Worm (Caenorhabditis elegans) whole organism, late embryonic: ENCODE measurements around the gene pmpl-1.

ENCODE experiments used
- C38D4.7 ChIP-seq: fragments of 200-800 bp; sonication (Bioruptor generic); optimal IDR thresholded peaks from 2 replicates; lab custom pipeline; 2018; ENCODE audit warnings: mild to moderate bottlenecking, missing genetic modification characterization, moderate library complexity, missing compliant biosample characterization
- F13H6.1 ChIP-seq: sonication (generic microtip); optimal IDR thresholded peaks from 2 replicates; lab custom pipeline; 2016; ENCODE audit warnings: missing genetic modification characterization, missing compliant biosample characterization
- K02D7.2 ChIP-seq: sonication (generic microtip); optimal IDR thresholded peaks from 2 replicates; lab custom pipeline; 2017; ENCODE audit warnings: mild to moderate bottlenecking, missing genetic modification characterization, missing compliant biosample characterization
- K09A11.1 ChIP-seq: sonication (generic microtip); optimal IDR thresholded peaks from 2 replicates; lab custom pipeline; 2017; ENCODE audit warnings: antibody characterized with exemption, mild to moderate bottlenecking, missing genetic modification characterization, missing compliant biosample characterization; ENCODE audit not compliant: insufficient read depth
- T23F11.4 ChIP-seq: fragments of 200-800 bp; sonication (Bioruptor generic); optimal IDR thresholded peaks from 2 replicates; lab custom pipeline; 2018; ENCODE audit warnings: mild to moderate bottlenecking, missing genetic modification characterization, missing compliant biosample characterization
- Y22D7AL.16 ChIP-seq: sonication (generic microtip); optimal IDR thresholded peaks from 2 replicates; lab custom pipeline; 2016; ENCODE audit warnings: missing genetic modification characterization, missing compliant biosample characterization
- ahr-1 ChIP-seq: sonication (generic microtip); optimal IDR thresholded peaks from 2 replicates; lab custom pipeline; 2016; ENCODE audit warnings: missing genetic modification characterization, missing compliant biosample characterization
- ama-1 ChIP-seq: fragments of 150-350 bp; optimal IDR thresholded peaks from 2 replicates; lab custom pipeline; 2014
- ceh-18 ChIP-seq: sonication (generic microtip); optimal IDR thresholded peaks from 2 replicates; lab custom pipeline; 2016; ENCODE audit warnings: missing genetic modification characterization, missing compliant biosample characterization
- ceh-19 ChIP-seq: fragments of 200-800 bp; sonication (Bioruptor generic); optimal IDR thresholded peaks from 2 replicates; lab custom pipeline; 2018; ENCODE audit warnings: mild to moderate bottlenecking, missing genetic modification characterization, missing compliant biosample characterization
- ceh-2 ChIP-seq: sonication (generic microtip); optimal IDR thresholded peaks from 2 replicates; lab custom pipeline; 2016; ENCODE audit warnings: missing genotype, missing genetic modification characterization, missing compliant biosample characterization
- ceh-22 ChIP-seq: sonication (generic microtip); optimal IDR thresholded peaks from 2 replicates; lab custom pipeline; 2017; ENCODE audit warnings: missing biosample characterization, missing genetic modification characterization
- ceh-24 ChIP-seq: sonication (generic microtip); optimal IDR thresholded peaks from 2 replicates; lab custom pipeline; 2016; ENCODE audit warnings: mild to moderate bottlenecking, missing genetic modification characterization, missing compliant biosample characterization
- ceh-30 ChIP-seq: fragments of 150-350 bp; optimal IDR thresholded peaks from 2 replicates; lab custom pipeline; 2014; ENCODE audit warnings: missing biosample characterization, missing genetic modification characterization
- ceh-31 ChIP-seq: sonication (generic microtip); optimal IDR thresholded peaks from 2 replicates; lab custom pipeline; 2016; ENCODE audit warnings: missing genetic modification characterization, missing compliant biosample characterization
- ceh-34 ChIP-seq: sonication (generic microtip); optimal IDR thresholded peaks from 2 replicates; lab custom pipeline; 2016; ENCODE audit warnings: mild to moderate bottlenecking, missing genetic modification characterization, missing compliant biosample characterization
- ceh-45 ChIP-seq: fragments of 200-800 bp; sonication (Bioruptor generic); IDR thresholded peaks from 2 replicates; pipeline ENCODE4 v1.3.6; 2022; ENCODE audit warnings: missing genetic modification reagents, missing genetic modification characterization, missing compliant biosample characterization
- ceh-48 ChIP-seq: sonication (generic microtip); optimal IDR thresholded peaks from 2 replicates; lab custom pipeline; 2016; ENCODE audit warnings: missing genetic modification characterization, inconsistent platforms, missing compliant biosample characterization
- dmd-4 ChIP-seq: sonication (generic microtip); optimal IDR thresholded peaks from 2 replicates; lab custom pipeline; 2016; ENCODE audit warnings: borderline replicate concordance, missing genetic modification characterization, missing compliant biosample characterization
- elt-2 ChIP-seq: sonication (generic microtip); optimal IDR thresholded peaks from 2 replicates; lab custom pipeline; 2016; ENCODE audit warnings: missing genetic modification reagents, missing genetic modification characterization, missing compliant biosample characterization
- elt-4 ChIP-seq: sonication (generic microtip); optimal IDR thresholded peaks from 2 replicates; lab custom pipeline; 2016; ENCODE audit warnings: missing genetic modification characterization, missing compliant biosample characterization
- ets-4 ChIP-seq: sonication (generic microtip); optimal IDR thresholded peaks from 2 replicates; lab custom pipeline; 2016; ENCODE audit warnings: missing genetic modification characterization, missing compliant biosample characterization
- fax-1 ChIP-seq: sonication (generic microtip); optimal IDR thresholded peaks from 2 replicates; lab custom pipeline; 2016; ENCODE audit warnings: missing genotype, missing genetic modification characterization, missing compliant biosample characterization
- fkh-10 ChIP-seq: fragments of 150-350 bp; optimal IDR thresholded peaks from 2 replicates; lab custom pipeline; 2014; ENCODE audit warnings: missing biosample characterization, missing genetic modification reagents, missing genetic modification characterization
- hlh-13 ChIP-seq: fragments of 200-800 bp; sonication (Bioruptor generic); optimal IDR thresholded peaks from 2 replicates; lab custom pipeline; 2018; ENCODE audit warnings: mild to moderate bottlenecking, missing genetic modification characterization, missing compliant biosample characterization
- hlh-8 ChIP-seq: sonication (generic microtip); optimal IDR thresholded peaks from 2 replicates; lab custom pipeline; 2016; ENCODE audit warnings: missing genotype, missing genetic modification characterization, missing compliant biosample characterization
- lim-6 ChIP-seq: sonication (generic microtip); optimal IDR thresholded peaks from 2 replicates; lab custom pipeline; 2016; ENCODE audit warnings: missing genetic modification characterization, missing compliant biosample characterization
- lin-11 ChIP-seq: fragments of 200-800 bp; sonication (Bioruptor generic); optimal IDR thresholded peaks from 2 replicates; lab custom pipeline; 2018; ENCODE audit warnings: mild to moderate bottlenecking, missing genetic modification characterization, missing compliant biosample characterization
- mec-3 ChIP-seq: sonication (generic microtip); optimal IDR thresholded peaks from 2 replicates; lab custom pipeline; 2016; ENCODE audit warnings: borderline replicate concordance, missing genetic modification characterization, missing compliant biosample characterization
- nfya-1 ChIP-seq: sonication (generic microtip); optimal IDR thresholded peaks from 2 replicates; lab custom pipeline; 2017; ENCODE audit warnings: missing genetic modification characterization, mild to moderate bottlenecking, missing compliant biosample characterization, antibody characterized with exemption, moderate library complexity
- nhr-11 ChIP-seq: fragments of 150-350 bp; optimal IDR thresholded peaks from 2 replicates; lab custom pipeline; 2014; ENCODE audit warnings: missing biosample characterization, missing genetic modification characterization
- pag-3 ChIP-seq: sonication (generic microtip); optimal IDR thresholded peaks from 2 replicates; lab custom pipeline; 2016; ENCODE audit warnings: missing compliant biosample characterization, missing genetic modification characterization, borderline replicate concordance
- pax-1 ChIP-seq: fragments of 150-350 bp; optimal IDR thresholded peaks from 2 replicates; lab custom pipeline; 2014; ENCODE audit warnings: missing biosample characterization, missing genetic modification characterization
- pha-2 ChIP-seq: sonication (generic microtip); optimal IDR thresholded peaks from 2 replicates; lab custom pipeline; 2017; ENCODE audit warnings: mild to moderate bottlenecking, missing genetic modification characterization, missing compliant biosample characterization
- pqm-1 ChIP-seq: sonication (generic microtip); optimal IDR thresholded peaks from 2 replicates; lab custom pipeline; 2016; ENCODE audit warnings: missing genetic modification characterization, missing compliant biosample characterization
- pros-1 ChIP-seq: fragments of 150-350 bp; optimal IDR thresholded peaks from 2 replicates; lab custom pipeline; 2014; ENCODE audit warnings: missing biosample characterization, missing genetic modification reagents, missing genetic modification characterization
- sox-4 ChIP-seq: sonication (generic microtip); optimal IDR thresholded peaks from 2 replicates; lab custom pipeline; 2017; ENCODE audit warnings: mild to moderate bottlenecking, missing genetic modification characterization, inconsistent platforms, missing compliant biosample characterization
- syd-9 ChIP-seq: sonication (generic microtip); optimal IDR thresholded peaks from 2 replicates; lab custom pipeline; 2016; ENCODE audit warnings: mild to moderate bottlenecking, missing genetic modification characterization, moderate library complexity, missing compliant biosample characterization
- ttx-3 ChIP-seq: sonication (generic microtip); optimal IDR thresholded peaks from 2 replicates; lab custom pipeline; 2016; ENCODE audit warnings: missing genetic modification reagents, missing genetic modification characterization, missing compliant biosample characterization
- unc-55 ChIP-seq: sonication (generic microtip); optimal IDR thresholded peaks from 2 replicates; lab custom pipeline; 2017; ENCODE audit warnings: missing biosample characterization, missing genetic modification reagents, missing genetic modification characterization
- ztf-16 ChIP-seq: sonication (generic microtip); optimal IDR thresholded peaks from 2 replicates; lab custom pipeline; 2017; ENCODE audit warnings: missing genetic modification characterization, missing compliant biosample characterization

pmpl-1 gene

ce11 chrX:3792715-3793114 lies 4.9 kb downstream of the pmpl-1 start, which contains the start of gene idpp-5:
TSS of gene idpp-5 (minus strand) at chrX:3792815.
- no peak for TF ChIP-seq lin-11 (tag; lab: Kevin White, UChicago)
- no peak for TF ChIP-seq ceh-18 (tag; lab: Kevin White, UChicago)
- TF ChIP-seq ceh-48: no peak
- TF ChIP-seq elt-4 (tag; lab: Kevin White, UChicago): no peak
- TF ChIP-seq elt-2 (tag; lab: Kevin White, UChicago): no peak
- TF ChIP-seq nhr-11: no peak
- TF ChIP-seq pag-3 (tag; lab: Kevin White, UChicago): no peak
- TF ChIP-seq K02D7.2: no peak
- TF ChIP-seq fkh-10 (GFP tag; lab: Kevin White, UChicago): no peak
- TF ChIP-seq hlh-13 (GFP tag; lab: Kevin White, UChicago): no peak
- TF ChIP-seq T23F11.4 (GFP tag; lab: Kevin White, UChicago): no peak
- no peak for TF ChIP-seq ama-1 (lab: Kevin White, UChicago)
- no peak for TF ChIP-seq ceh-34 (tag; lab: Kevin White, UChicago)
- TF ChIP-seq ceh-22 (tag; lab: Kevin White, UChicago): no peak
- TF ChIP-seq pha-2 (tag; lab: Kevin White, UChicago): no peak
- TF ChIP-seq ceh-19 (GFP tag; lab: Kevin White, UChicago): no peak

DNA sequence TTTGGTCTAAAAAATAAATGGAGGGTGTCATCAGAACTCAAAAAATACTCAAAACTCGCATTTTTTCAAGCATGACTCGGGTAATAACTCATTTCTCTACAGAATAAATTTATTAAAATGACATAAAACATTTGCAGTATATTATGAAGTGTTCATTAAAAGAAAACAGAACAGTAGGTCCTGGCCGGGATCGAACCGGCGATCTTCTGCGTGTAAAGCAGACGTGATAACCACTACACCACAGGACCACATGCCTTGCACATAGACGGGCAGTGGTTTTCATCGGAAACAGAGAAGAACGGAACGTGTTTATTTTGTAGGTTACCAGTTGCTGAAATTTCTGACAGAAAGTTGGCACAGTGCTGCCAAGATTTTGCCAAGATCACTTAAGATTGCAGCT lies 5.6 kb downstream of the pmpl-1 start:
- TF ChIP-seq lin-11 (tag; lab: Kevin White, UChicago) (no peak), C38D4.7 (GFP tag; lab: Kevin White, UChicago) (no peak), ceh-48 (no peak), pqm-1 (no peak), nhr-11 (no peak)

ce11 chrX:3794161-3794560 lies 6.3 kb downstream of the pmpl-1 start:
- no peak for TF ChIP-seq fkh-10 (GFP tag; lab: Kevin White, UChicago)
- no peak for TF ChIP-seq sox-4 (tag; lab: Kevin White, UChicago)
- no peak for TF ChIP-seq ama-1 (lab: Kevin White, UChicago)
- no peak for TF ChIP-seq hlh-13 (GFP tag; lab: Kevin White, UChicago)
- TF ChIP-seq nfya-1 (tag; lab: Kevin White, UChicago): no peak
- TF ChIP-seq pqm-1: no peak
- TF ChIP-seq elt-4 (tag; lab: Kevin White, UChicago): no peak
- TF ChIP-seq F13H6.1 (tag; lab: Kevin White, UChicago): no peak
- no peak for TF ChIP-seq ztf-16
- TF ChIP-seq fax-1 (tag; lab: Kevin White, UChicago): no peak
- TF ChIP-seq lim-6 (tag; lab: Kevin White, UChicago): no peak
- TF ChIP-seq Y22D7AL.16 (tag; lab: Kevin White, UChicago): no peak
- no peak for TF ChIP-seq pax-1 (tag; lab: Kevin White, UChicago)
- TF ChIP-seq ceh-2 (tag; lab: Kevin White, UChicago): no peak
- no peak for TF ChIP-seq ets-4 (tag; lab: Kevin White, UChicago)
- no peak for TF ChIP-seq ahr-1 (tag; lab: Kevin White, UChicago)
- TF ChIP-seq mec-3 (tag; lab: Kevin White, UChicago): no peak
- TF ChIP-seq hlh-8 (tag; lab: Kevin White, UChicago): no peak
- TF ChIP-seq ceh-18 (tag; lab: Kevin White, UChicago): no peak
- TF ChIP-seq ceh-45: no peak
- TF ChIP-seq, all 69 proteins: peak for 0

ce11 chrX:3795642-3796041 lies 7.8 kb downstream of the pmpl-1 start, which contains the start of gene F35A5.5:
TSS of gene F35A5.5 (minus strand) at chrX:3795742.
- TF ChIP-seq ceh-45 (no peak), ceh-48 (no peak), pros-1 (tag; lab: Kevin White, UChicago) (no peak), ceh-31 (tag; lab: Kevin White, UChicago) (no peak)

ce11 chrX:3797882-3798281 lies 10.1 kb downstream of the pmpl-1 start, which contains the start of gene abu-10:
TSS of gene abu-10 (plus strand) at chrX:3798182.
- no peak for TF ChIP-seq sox-4 (tag; lab: Kevin White, UChicago)
- TF ChIP-seq ceh-45: no peak
- TF ChIP-seq ttx-3 (tag; lab: Kevin White, UChicago): no peak
- no peak for TF ChIP-seq pax-1 (tag; lab: Kevin White, UChicago)
- TF ChIP-seq ceh-24 (tag; lab: Kevin White, UChicago): no peak
- no peak for TF ChIP-seq K09A11.1
- TF ChIP-seq mec-3 (tag; lab: Kevin White, UChicago): no peak
- TF ChIP-seq dmd-4 (tag; lab: Kevin White, UChicago): no peak
- TF ChIP-seq ceh-30 (tag; lab: Kevin White, UChicago): no peak
- no peak for TF ChIP-seq syd-9 (tag; lab: Kevin White, UChicago)
- TF ChIP-seq ama-1 (lab: Kevin White, UChicago): no peak
- no peak for TF ChIP-seq unc-55
- TF ChIP-seq nhr-11: no peak
